Fruit fly (Drosophila melanogaster) S2 (cell line): ENCODE measurements around the gene Alp10.

ENCODE experiments used
- CG8478 ChIP-seq: fragments of >200 bp; optimal IDR thresholded peaks from 2 replicates; lab custom pipeline; 2018
- CTCF ChIP-seq, 2 experiments: fragments of >200 bp; optimal IDR thresholded peaks; 2 replicates each; lab custom pipeline; 2018

DNA sequence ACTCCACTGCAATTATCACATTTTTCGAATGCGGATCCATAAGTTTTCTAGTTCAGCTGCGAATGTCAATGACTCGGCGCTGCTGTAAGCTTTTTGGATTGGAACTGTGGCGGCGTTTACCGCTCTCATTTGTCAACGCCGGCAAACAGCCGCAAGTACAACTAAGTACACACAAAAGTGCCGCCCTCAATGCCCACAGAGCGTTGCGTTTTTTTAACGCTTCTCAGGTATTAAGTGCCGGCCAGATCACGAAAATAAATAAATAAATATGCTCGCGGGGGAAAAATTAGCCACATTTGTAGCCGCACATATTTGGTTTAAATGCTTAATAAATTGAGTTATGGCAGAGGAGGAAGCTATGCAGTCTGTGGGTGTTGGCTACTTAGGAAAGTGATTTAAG lies 13.5 kb downstream of the Alp10 start:
- TF ChIP-seq CG8478 (lab: Kevin White, UChicago): no peak
- no peak for TF ChIP-seq CTCF (optimal IDR thresholded peaks at IDR 0.05; lab: Kevin White, UChicago)
